Fruit fly (Drosophila melanogaster) whole organism, embryonic: ENCODE results near the gene mfr.

Source experiments
- ATbp ChIP-seq: fragments of 200-800 bp; sonication (Bioruptor generic); optimal IDR thresholded peaks from 2 replicates; lab custom pipeline; 2017; ENCODE audit warnings: missing biosample characterization, mild to moderate bottlenecking, missing genetic modification characterization, missing genetic modification reagents
- Ada2b ChIP-seq: fragments of 200-800 bp; sonication (Bioruptor generic); IDR thresholded peaks from 2 replicates; pipeline ENCODE4 v1.3.6; 2022; ENCODE audit warnings: missing biosample characterization, missing genetic modification characterization
- BEAF-32 ChIP-seq: fragments of 200-800 bp; sonication (Bioruptor generic); optimal IDR thresholded peaks from 3 replicates; lab custom pipeline; 2017; ENCODE audit warnings: missing biosample characterization, missing genetic modification characterization, mild to moderate bottlenecking, moderate library complexity, missing genetic modification reagents
- CG12299 ChIP-seq: fragments of 200-800 bp; sonication (Bioruptor generic); optimal IDR thresholded peaks from 2 replicates; lab custom pipeline; 2018; ENCODE audit warnings: missing biosample characterization, mild to moderate bottlenecking, missing genetic modification characterization
- CG13775 ChIP-seq: fragments of 200-800 bp; sonication (Bioruptor generic); optimal IDR thresholded peaks from 3 replicates; lab custom pipeline; 2017; ENCODE audit warnings: missing biosample characterization, mild to moderate bottlenecking, missing genetic modification characterization
- CG13894 ChIP-seq: fragments of 200-800 bp; sonication (Bioruptor generic); optimal IDR thresholded peaks from 3 replicates; lab custom pipeline; 2018; ENCODE audit warnings: missing biosample characterization, mild to moderate bottlenecking, missing genetic modification characterization, moderate library complexity
- CG14441 ChIP-seq: fragments of 200-800 bp; sonication (Bioruptor generic); IDR thresholded peaks from 2 replicates; pipeline ENCODE4 v1.3.6; 2022; ENCODE audit warnings: missing biosample characterization, missing genetic modification characterization
- CG14710 ChIP-seq: fragments of 200-800 bp; sonication (Bioruptor generic); optimal IDR thresholded peaks from 3 replicates; lab custom pipeline; 2019; ENCODE audit warnings: missing biosample characterization, mild to moderate bottlenecking, missing genetic modification characterization, moderate library complexity
- CG15601 ChIP-seq: fragments of 200-800 bp; sonication (Bioruptor generic); optimal IDR thresholded peaks from 3 replicates; lab custom pipeline; 2019; ENCODE audit warnings: missing biosample characterization, mild to moderate bottlenecking, missing genetic modification characterization, moderate library complexity
- CG16813 ChIP-seq: fragments of 200-800 bp; sonication (Bioruptor generic); IDR thresholded peaks from 3 replicates; pipeline ENCODE4 v1.3.6; 2022; ENCODE audit warnings: missing biosample characterization, missing genetic modification characterization; ENCODE audit not compliant: partially characterized antibody
- CG18011 ChIP-seq: fragments of 200-800 bp; sonication (Bioruptor generic); optimal IDR thresholded peaks from 2 replicates; lab custom pipeline; 2017; ENCODE audit warnings: missing biosample characterization, missing genetic modification characterization, mild to moderate bottlenecking, moderate library complexity, missing genotype
- CG4360 ChIP-seq: fragments of 200-800 bp; sonication (Bioruptor generic); IDR thresholded peaks from 2 replicates; pipeline ENCODE4 v1.3.6; 2022; ENCODE audit warnings: missing biosample characterization, missing genetic modification characterization
- CG4404 ChIP-seq: fragments of 200-800 bp; sonication (Bioruptor generic); IDR thresholded peaks from 2 replicates; pipeline ENCODE4 v1.3.6; 2022; ENCODE audit warnings: missing biosample characterization, missing genetic modification characterization
- CG4820 ChIP-seq: fragments of 200-800 bp; sonication (Bioruptor generic); optimal IDR thresholded peaks from 3 replicates; lab custom pipeline; 2016; ENCODE audit warnings: missing biosample characterization, missing genetic modification characterization
- CG6254 ChIP-seq: fragments of 200-800 bp; sonication (Bioruptor generic); optimal IDR thresholded peaks from 3 replicates; lab custom pipeline; 2017; ENCODE audit warnings: mild to moderate bottlenecking, missing biosample characterization, missing genetic modification reagents, missing genetic modification characterization
- CG6683 ChIP-seq: fragments of 200-800 bp; sonication (Bioruptor generic); optimal IDR thresholded peaks from 2 replicates; lab custom pipeline; 2017; ENCODE audit warnings: missing biosample characterization, mild to moderate bottlenecking, missing genetic modification characterization, missing genetic modification reagents
- CG6689 ChIP-seq: fragments of 200-800 bp; sonication (Bioruptor generic); IDR thresholded peaks from 2 replicates; pipeline ENCODE4 v1.3.6; 2022; ENCODE audit warnings: missing biosample characterization, missing genetic modification characterization
- CG6854 ChIP-seq: fragments of 200-800 bp; sonication (Bioruptor generic); optimal IDR thresholded peaks from 3 replicates; lab custom pipeline; 2017; ENCODE audit warnings: missing biosample characterization, mild to moderate bottlenecking, missing genetic modification characterization
- CG7745 ChIP-seq: fragments of 200-800 bp; sonication (Bioruptor generic); optimal IDR thresholded peaks from 2 replicates; lab custom pipeline; 2018; ENCODE audit warnings: missing biosample characterization, mild to moderate bottlenecking, missing genetic modification characterization, moderate library complexity
- CTCF ChIP-seq: fragments of 200-800 bp; sonication (Bioruptor generic); optimal IDR thresholded peaks from 2 replicates; lab custom pipeline; 2017; ENCODE audit warnings: missing biosample characterization, mild to moderate bottlenecking, missing genetic modification characterization, moderate library complexity
- Camta ChIP-seq: fragments of 200-800 bp; sonication (Bioruptor generic); optimal IDR thresholded peaks from 2 replicates; lab custom pipeline; 2016; ENCODE audit warnings: missing biosample characterization, missing genetic modification characterization
- Dad ChIP-seq: fragments of 200-800 bp; sonication (Bioruptor generic); optimal IDR thresholded peaks from 3 replicates; lab custom pipeline; 2016; ENCODE audit warnings: missing biosample characterization, missing genetic modification characterization
- Dbx ChIP-seq: fragments of 200-800 bp; sonication (Bioruptor generic); IDR thresholded peaks from 3 replicates; pipeline ENCODE4 v1.3.6; 2022; ENCODE audit warnings: missing biosample characterization, missing genetic modification characterization
- Hand ChIP-seq: fragments of 200-800 bp; sonication (Bioruptor generic); optimal IDR thresholded peaks from 2 replicates; lab custom pipeline; 2017; ENCODE audit warnings: mild to moderate bottlenecking, missing biosample characterization, missing genetic modification reagents, missing genetic modification characterization
- Hey ChIP-seq: fragments of 200-800 bp; sonication (Bioruptor generic); optimal IDR thresholded peaks from 3 replicates; lab custom pipeline; 2018; ENCODE audit warnings: missing biosample characterization, mild to moderate bottlenecking, missing genetic modification characterization
- Hmx ChIP-seq: fragments of 200-800 bp; sonication (Bioruptor generic); optimal IDR thresholded peaks from 2 replicates; lab custom pipeline; 2016; ENCODE audit warnings: missing biosample characterization, missing genetic modification characterization
- NC2α ChIP-seq: fragments of 200-800 bp; sonication (Bioruptor generic); optimal IDR thresholded peaks from 2 replicates; lab custom pipeline; 2016; ENCODE audit warnings: missing biosample characterization, missing genetic modification characterization
- NC2β ChIP-seq: fragments of 200-800 bp; sonication (Bioruptor generic); optimal IDR thresholded peaks from 2 replicates; lab custom pipeline; 2016; ENCODE audit warnings: missing biosample characterization, missing genetic modification characterization
- amos ChIP-seq: fragments of 200-800 bp; sonication (Bioruptor generic); IDR thresholded peaks from 2 replicates; pipeline ENCODE4 v1.3.6; 2022; ENCODE audit warnings: missing biosample characterization, missing genetic modification characterization; ENCODE audit not compliant: partially characterized antibody
- bbx ChIP-seq: fragments of 200-800 bp; sonication (Bioruptor generic); IDR thresholded peaks from 2 replicates; pipeline ENCODE4 v1.3.6; 2022; ENCODE audit warnings: missing biosample characterization, missing genetic modification characterization; ENCODE audit not compliant: partially characterized antibody
- chm ChIP-seq: fragments of 200-800 bp; sonication (Bioruptor generic); IDR thresholded peaks from 2 replicates; pipeline ENCODE4 v1.3.6; 2022; ENCODE audit warnings: missing biosample characterization, missing genetic modification characterization
- chn ChIP-seq: fragments of 200-800 bp; sonication (Bioruptor generic); optimal IDR thresholded peaks from 2 replicates; lab custom pipeline; 2016; ENCODE audit warnings: missing biosample characterization, missing genetic modification characterization
- esg ChIP-seq: fragments of 200-800 bp; sonication (Bioruptor generic); conservative IDR thresholded peaks from 2 replicates; pipeline ENCODE4 v1.3.6; 2022; ENCODE audit warnings: missing biosample characterization, missing genetic modification characterization
- ewg ChIP-seq: fragments of 200-800 bp; sonication (Bioruptor generic); optimal IDR thresholded peaks from 3 replicates; lab custom pipeline; 2017; ENCODE audit warnings: mild to moderate bottlenecking, missing biosample characterization, missing genetic modification reagents, missing genetic modification characterization
- gsb ChIP-seq: fragments of 200-800 bp; sonication (Bioruptor generic); IDR thresholded peaks from 2 replicates; pipeline ENCODE4 v1.3.6; 2022; ENCODE audit warnings: missing biosample characterization, missing genetic modification characterization
- hbn ChIP-seq: fragments of 200-800 bp; sonication (Bioruptor generic); IDR thresholded peaks from 2 replicates; pipeline ENCODE4 v1.3.6; 2022; ENCODE audit warnings: missing biosample characterization, missing genetic modification characterization; ENCODE audit not compliant: partially characterized antibody
- ken ChIP-seq: fragments of 200-800 bp; sonication (Bioruptor generic); IDR thresholded peaks from 3 replicates; pipeline ENCODE4 v1.3.6; 2022; ENCODE audit warnings: missing biosample characterization, missing genetic modification characterization
- nau ChIP-seq: fragments of 200-800 bp; sonication (Bioruptor generic); optimal IDR thresholded peaks from 3 replicates; lab custom pipeline; 2017; ENCODE audit warnings: missing biosample characterization, mild to moderate bottlenecking, missing genetic modification characterization, missing genetic modification reagents
- nerfin-2 ChIP-seq: fragments of 200-800 bp; sonication (Bioruptor generic); IDR thresholded peaks from 2 replicates; pipeline ENCODE4 v1.3.6; 2022; ENCODE audit warnings: missing biosample characterization, missing genetic modification characterization; ENCODE audit not compliant: partially characterized antibody
- oc ChIP-seq: fragments of 200-800 bp; sonication (Bioruptor generic); optimal IDR thresholded peaks from 2 replicates; lab custom pipeline; 2018; ENCODE audit warnings: missing biosample characterization, mild to moderate bottlenecking, missing genetic modification characterization, moderate library complexity
- peb ChIP-seq: fragments of 200-800 bp; sonication (Bioruptor generic); IDR thresholded peaks from 2 replicates; pipeline ENCODE4 v1.3.6; 2022; ENCODE audit warnings: missing biosample characterization, missing genetic modification characterization
- phol ChIP-seq: fragments of 200-800 bp; sonication (Bioruptor generic); optimal IDR thresholded peaks from 3 replicates; lab custom pipeline; 2018; ENCODE audit warnings: missing biosample characterization, mild to moderate bottlenecking, missing genetic modification characterization, moderate library complexity
- run ChIP-seq: fragments of 200-800 bp; sonication (Bioruptor generic); optimal IDR thresholded peaks from 3 replicates; lab custom pipeline; 2018; ENCODE audit warnings: missing biosample characterization, mild to moderate bottlenecking, missing genetic modification characterization
- sc ChIP-seq, 3 experiments: fragments of >200 bp in 2 of 3; fragments of 200-800 bp in 1 of 3; sonication (Bioruptor generic) in 1 of 3; optimal IDR thresholded peaks; 2 replicates in 2 of 3; 3 replicates in 1 of 3; lab custom pipeline; 2017; ENCODE audit warnings: mild to moderate bottlenecking in 1 of 3, missing biosample characterization in 1 of 3, missing genetic modification characterization in 1 of 3, missing genetic modification reagents in 1 of 3
- sisA ChIP-seq: fragments of 200-800 bp; sonication (Bioruptor generic); IDR thresholded peaks from 2 replicates; pipeline ENCODE4 v1.3.6; 2022; ENCODE audit warnings: missing biosample characterization, missing genetic modification characterization
- sug ChIP-seq: fragments of 200-800 bp; optimal IDR thresholded peaks from 2 replicates; lab custom pipeline; 2019; ENCODE audit warnings: missing biosample characterization, mild to moderate bottlenecking, missing genetic modification characterization, moderate library complexity
- unc-4 ChIP-seq: fragments of 200-800 bp; sonication (Bioruptor generic); IDR thresholded peaks from 2 replicates; pipeline ENCODE4 v1.3.6; 2022; ENCODE audit warnings: missing biosample characterization, missing genetic modification characterization; ENCODE audit not compliant: partially characterized antibody
- vfl ChIP-seq: fragments of 200-800 bp; sonication (Bioruptor generic); optimal IDR thresholded peaks from 2 replicates; lab custom pipeline; 2016; ENCODE audit warnings: missing biosample characterization, missing genetic modification characterization
- wdn ChIP-seq: fragments of 200-800 bp; sonication (Bioruptor generic); IDR thresholded peaks from 2 replicates; pipeline ENCODE4 v1.3.6; 2022; ENCODE audit warnings: missing biosample characterization, missing genetic modification characterization

mfr gene

DNA sequence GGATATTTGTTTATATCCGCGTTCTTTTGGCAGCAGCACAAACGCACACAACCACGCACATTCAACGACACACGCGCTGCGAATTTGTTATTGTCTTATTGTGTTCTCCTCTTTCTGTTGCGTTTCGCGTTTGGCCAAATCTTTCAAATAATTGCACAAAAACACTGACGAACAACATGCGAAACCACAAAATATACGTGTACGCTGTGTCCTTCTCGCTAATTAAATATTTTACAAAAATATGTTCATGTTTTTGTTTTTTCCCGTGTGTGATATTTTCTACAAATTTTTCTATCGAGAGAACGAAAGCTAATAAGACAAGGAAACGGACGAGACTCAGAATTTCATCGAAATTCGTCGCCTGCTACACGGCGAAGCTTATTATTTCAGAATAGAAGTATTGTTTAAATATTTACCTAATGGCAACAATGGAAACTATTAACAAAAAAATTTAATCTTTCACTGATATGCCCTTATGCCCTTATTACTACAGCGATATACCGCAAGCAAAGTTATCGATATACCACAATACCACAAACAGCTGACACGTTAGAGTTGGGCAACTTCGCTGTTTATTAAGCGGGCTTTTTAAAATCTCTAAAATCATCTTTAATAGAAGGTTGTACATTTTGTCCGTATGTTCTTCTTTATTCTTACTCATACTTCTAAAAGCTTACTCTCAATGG is 41.6 kb upstream of the mfr start, which contains the start of the genes CG43783 and orb2 (continued):
- TF ChIP-seq chm (GFP tag; lab: Robert Waterston, UW) (no peak), CG13775 (no peak), amos (GFP tag; lab: Robert Waterston, UW) (peak; percentile 58; the same call in 1 of the 2 replicates), nerfin-2 (peak; percentile 46; the same call in 1 of the 2 replicates), nau (no peak), esg (GFP tag; lab: Robert Waterston, UW) (no peak), CG6254 (GFP tag; lab: Kevin White, UChicago) (no peak), CG6683 (GFP tag; lab: Kevin White, UChicago) (no peak), sug (tag; lab: Kevin White, UChicago) (no peak), unc-4 (peak; percentile 64), run (tag; lab: Kevin White, UChicago) (no peak), CG12299 (tag; lab: Kevin White, UChicago) (no peak), oc (no peak), CG4360 (no peak), ken (GFP tag; lab: Robert Waterston, UW) (no peak), CG14441 (GFP tag; lab: Robert Waterston, UW) (no peak), ewg (no peak), bbx (peak; percentile 63; the same call in 1 of the 2 replicates), CG13894 (no peak), CG6689 (no peak), gsb (GFP tag; lab: Robert Waterston, UW) (no peak), CG15601 (tag; lab: Kevin White, UChicago) (no peak), CG7745 (tag; lab: Kevin White, UChicago) (no peak), CTCF (GFP tag; lab: Kevin White, UChicago) (no peak), ATbp (GFP tag; lab: Kevin White, UChicago) (no peak), Hey (no peak), CG4404 (no peak), CG16813 (GFP tag; lab: Robert Waterston, UW) (peak; percentile 38; the same call in 1 of the 3 replicates), sisA (GFP tag; lab: Robert Waterston, UW) (no peak), wdn (GFP tag; lab: Robert Waterston, UW) (no peak), phol (no peak), CG4820 (no peak), CG6854 (GFP tag; lab: Kevin White, UChicago) (no peak), Dad (GFP tag; lab: Kevin White, UChicago) (no peak), NC2α (GFP tag; lab: Kevin White, UChicago) (no peak), Dbx (GFP tag; lab: Robert Waterston, UW) (no peak), chn (GFP tag; lab: Kevin White, UChicago) (no peak), Hand (GFP tag; lab: Kevin White, UChicago) (no peak), hbn (GFP tag; lab: Robert Waterston, UW) (peak; percentile 57), vfl (GFP tag; lab: Kevin White, UChicago) (no peak), CG14710 (tag; lab: Kevin White, UChicago) (no peak), sc (optimal IDR thresholded peaks at IDR 0.05; lab: Kevin White, UChicago) (no peak), sc (GFP tag; optimal IDR thresholded peaks at IDR 0.05; lab: Kevin White, UChicago) (no peak), Ada2b (GFP tag; lab: Robert Waterston, UW) (no peak), peb (no peak), Hmx (GFP tag; lab: Kevin White, UChicago) (no peak), CG18011 (GFP tag; lab: Kevin White, UChicago) (no peak), BEAF-32 (GFP tag; lab: Kevin White, UChicago) (peak; percentile 63), NC2β (no peak), Camta (no peak)
